Worm (Caenorhabditis elegans): ENCODE measurements around the gene set-16.

- TF ChIP-seq ama-1 (optimal IDR thresholded peaks at IDR 0.05) (no peak), hmg-4 (GFP tag; optimal IDR thresholded peaks at IDR 0.05) (no peak), pes-1 (GFP tag; IDR thresholded peaks at IDR 0.05) (no peak), aly-1 (tag; optimal IDR thresholded peaks at IDR 0.05) (no peak), tra-4 (tag; optimal IDR thresholded peaks at IDR 0.05) (no peak)
Observed at ce11 chrIII:13645885-13646488, 2.3 kb downstream of the set-16 start.

Measured in whole organism, early embryonic.